Worm (Caenorhabditis elegans) whole organism, L4 larva: Measurements from ENCODE around the gene Y116A8A.2.

Experiments
- D1046.2 ChIP-seq: fragments of 200-800 bp; sonication (Bioruptor generic); IDR thresholded peaks from 2 replicates; pipeline ENCODE4 v1.3.6; 2022; ENCODE audit warnings: missing genetic modification characterization, missing compliant biosample characterization
- F10B5.3 ChIP-seq: sonication (generic microtip); optimal IDR thresholded peaks from 2 replicates; lab custom pipeline; 2016; ENCODE audit warnings: mild to moderate bottlenecking, missing genetic modification characterization, missing compliant biosample characterization
- F44E2.7 ChIP-seq: fragments of 200-800 bp; sonication (Bioruptor generic); IDR thresholded peaks from 2 replicates; pipeline ENCODE4 v2.1.2; 2022; ENCODE audit warnings: missing genetic modification characterization, missing compliant biosample characterization
- F49E8.2 ChIP-seq: sonication (generic microtip); optimal IDR thresholded peaks from 2 replicates; lab custom pipeline; 2016; ENCODE audit warnings: missing compliant biosample characterization, mild to moderate bottlenecking, missing genetic modification characterization, borderline replicate concordance
- T26A8.4 ChIP-seq: fragments of 200-800 bp; sonication (Bioruptor generic); IDR thresholded peaks from 2 replicates; pipeline ENCODE4 v1.3.6; 2022; ENCODE audit warnings: missing genetic modification characterization, missing compliant biosample characterization
- Y105C5A.15 ChIP-seq: fragments of 200-800 bp; sonication (Bioruptor generic); IDR thresholded peaks from 2 replicates; pipeline ENCODE4 v1.3.6; 2022; ENCODE audit warnings: missing genetic modification characterization, missing compliant biosample characterization
- Y48G9A.11 ChIP-seq: fragments of 200-800 bp; sonication (Bioruptor generic); IDR thresholded peaks from 2 replicates; pipeline ENCODE4 v1.3.6; 2022; ENCODE audit warnings: missing genetic modification reagents, missing genetic modification characterization, missing compliant biosample characterization
- Y75B8A.6 ChIP-seq: fragments of 200-800 bp; sonication (Bioruptor generic); IDR thresholded peaks from 2 replicates; pipeline ENCODE4 v1.3.6; 2022; ENCODE audit warnings: missing genetic modification reagents, missing genetic modification characterization, missing compliant biosample characterization
- arid-1 ChIP-seq: fragments of 200-800 bp; sonication (Bioruptor generic); conservative IDR thresholded peaks from 2 replicates; pipeline ENCODE4 v1.3.6; 2022; ENCODE audit warnings: missing genetic modification reagents, missing genetic modification characterization, missing compliant biosample characterization
- ceh-20 ChIP-seq: fragments of 200-800 bp; sonication (Bioruptor generic); IDR thresholded peaks from 2 replicates; pipeline ENCODE4 v1.3.6; 2022; ENCODE audit warnings: missing genetic modification reagents, missing genetic modification characterization, missing compliant biosample characterization
- ceh-44 ChIP-seq: fragments of 200-800 bp; sonication (Bioruptor generic); IDR thresholded peaks from 2 replicates; pipeline ENCODE4 v1.3.6; 2022; ENCODE audit warnings: missing genetic modification reagents, missing genetic modification characterization, missing compliant biosample characterization
- cey-2 ChIP-seq: sonication (generic microtip); optimal IDR thresholded peaks from 3 replicates; lab custom pipeline; 2017; ENCODE audit warnings: missing genetic modification characterization, mild to moderate bottlenecking, missing compliant biosample characterization, antibody characterized with exemption, borderline replicate concordance; ENCODE audit not compliant: insufficient read depth
- ctbp-1 ChIP-seq: fragments of 200-800 bp; sonication (Bioruptor generic); IDR thresholded peaks from 2 replicates; pipeline ENCODE4 v1.3.6; 2022; ENCODE audit warnings: missing genetic modification reagents, missing genetic modification characterization, missing compliant biosample characterization
- daf-16 ChIP-seq, 3 experiments: sonication (generic microtip); optimal IDR thresholded peaks; 2 replicates each; lab custom pipeline; 2016 to 2017; ENCODE audit warnings: missing genetic modification characterization in 3 of 3, missing genetic modification reagents in 3 of 3, mild to moderate bottlenecking in 2 of 3, missing compliant biosample characterization in 2 of 3, missing biosample characterization in 1 of 3, moderate library complexity in 1 of 3
- daf-19 ChIP-seq: fragments of 200-800 bp; sonication (Bioruptor generic); conservative IDR thresholded peaks from 2 replicates; pipeline ENCODE4 v1.3.6; 2022; ENCODE audit warnings: missing genetic modification characterization, missing compliant biosample characterization
- daf-8 ChIP-seq: fragments of 200-800 bp; sonication (Bioruptor generic); IDR thresholded peaks from 2 replicates; pipeline ENCODE4 v1.3.6; 2022; ENCODE audit warnings: missing genetic modification characterization, missing compliant biosample characterization
- dmd-6 ChIP-seq: fragments of 200-800 bp; sonication (Bioruptor generic); IDR thresholded peaks from 2 replicates; pipeline ENCODE4 v1.3.6; 2022; ENCODE audit warnings: missing genetic modification reagents, missing genetic modification characterization, missing compliant biosample characterization
- dmd-8 ChIP-seq: fragments of 200-800 bp; sonication (Bioruptor generic); IDR thresholded peaks from 2 replicates; pipeline ENCODE4 v1.3.6; 2022; ENCODE audit warnings: missing genetic modification characterization, missing compliant biosample characterization
- dpl-1 ChIP-seq: fragments of 150-350 bp; optimal IDR thresholded peaks from 2 replicates; lab custom pipeline; 2014; ENCODE audit warnings: missing biosample characterization, missing genetic modification reagents, missing genetic modification characterization
- hif-1 ChIP-seq, 2 experiments: sonication (generic microtip); optimal IDR thresholded peaks; 2 replicates each; lab custom pipeline; 2016 to 2017; ENCODE audit warnings: missing compliant biosample characterization in 2 of 2, missing genetic modification characterization in 2 of 2, missing genetic modification reagents in 2 of 2, missing genotype in 2 of 2, mild to moderate bottlenecking in 1 of 2
- hlh-30 ChIP-seq: sonication (generic microtip); optimal IDR thresholded peaks from 2 replicates; lab custom pipeline; 2017; ENCODE audit warnings: antibody characterized with exemption, mild to moderate bottlenecking, missing genetic modification characterization, missing compliant biosample characterization; ENCODE audit not compliant: insufficient read depth
- lin-1 ChIP-seq: fragments of 200-800 bp; sonication (Bioruptor generic); IDR thresholded peaks from 2 replicates; pipeline ENCODE4 v1.3.6; 2022; ENCODE audit warnings: missing genetic modification reagents, missing genetic modification characterization, missing compliant biosample characterization
- lin-15B ChIP-seq: fragments of 150-350 bp; sonication (generic microtip); optimal IDR thresholded peaks from 3 replicates; lab custom pipeline; 2014; ENCODE audit warnings: missing biosample characterization, missing genetic modification characterization
- lin-29 ChIP-seq: fragments of 200-800 bp; sonication (Bioruptor generic); IDR thresholded peaks from 2 replicates; pipeline ENCODE4 v1.3.6; 2022; ENCODE audit warnings: missing genetic modification reagents, missing genetic modification characterization, missing compliant biosample characterization
- lin-38 ChIP-seq: fragments of 200-800 bp; sonication (Bioruptor generic); IDR thresholded peaks from 2 replicates; pipeline ENCODE4 v1.3.6; 2022; ENCODE audit warnings: missing genetic modification reagents, missing genetic modification characterization, missing compliant biosample characterization
- lsy-2 ChIP-seq, 2 experiments: fragments of 150-350 bp in 1 of 2; sonication (generic microtip) in 1 of 2; optimal IDR thresholded peaks; 2 replicates each; lab custom pipeline; 2014 to 2017; ENCODE audit warnings: missing biosample characterization in 2 of 2, missing genetic modification characterization in 2 of 2
- madf-5 ChIP-seq, 2 experiments: fragments of 200-800 bp; sonication (Bioruptor generic); IDR thresholded peaks; 2 replicates each; pipeline ENCODE4 v1.3.6; 2022; ENCODE audit warnings: missing compliant biosample characterization in 2 of 2, missing genetic modification characterization in 2 of 2
- madf-9 ChIP-seq: fragments of 200-800 bp; sonication (Bioruptor generic); conservative IDR thresholded peaks from 2 replicates; pipeline ENCODE4 v1.3.6; 2022; ENCODE audit warnings: missing genetic modification reagents, missing genetic modification characterization, missing compliant biosample characterization
- mdt-29 ChIP-seq: fragments of 200-800 bp; sonication (Bioruptor generic); IDR thresholded peaks from 2 replicates; pipeline ENCODE4 v1.3.6; 2022; ENCODE audit warnings: missing genetic modification reagents, missing genetic modification characterization, missing compliant biosample characterization
- mep-1 ChIP-seq: fragments of 150-350 bp; sonication (generic microtip); optimal IDR thresholded peaks from 3 replicates; lab custom pipeline; 2014; ENCODE audit warnings: missing biosample characterization, missing genetic modification characterization
- mxl-3 ChIP-seq: fragments of 200-800 bp; sonication (Bioruptor generic); optimal IDR thresholded peaks from 2 replicates; lab custom pipeline; 2018; ENCODE audit warnings: mild to moderate bottlenecking, missing genetic modification characterization, missing compliant biosample characterization
- nhr-10 ChIP-seq: fragments of 150-350 bp; optimal IDR thresholded peaks from 2 replicates; lab custom pipeline; 2014; ENCODE audit warnings: missing biosample characterization, missing genetic modification characterization
- nhr-102 ChIP-seq: sonication (generic microtip); optimal IDR thresholded peaks from 2 replicates; lab custom pipeline; 2016; ENCODE audit warnings: mild to moderate bottlenecking, missing genetic modification characterization, moderate library complexity, missing compliant biosample characterization
- nhr-237 ChIP-seq: sonication (generic microtip); optimal IDR thresholded peaks from 2 replicates; lab custom pipeline; 2017; ENCODE audit warnings: missing biosample characterization, missing genetic modification characterization
- nhr-77 ChIP-seq: fragments of 150-350 bp; optimal IDR thresholded peaks from 2 replicates; lab custom pipeline; 2014; ENCODE audit warnings: missing biosample characterization, missing genetic modification characterization
- pha-4 ChIP-seq, 2 experiments: fragments of 150-350 bp in 1 of 2; fragments of 200-800 bp in 1 of 2; sonication (Bioruptor generic) in 1 of 2; IDR thresholded peaks in 1 of 2; optimal IDR thresholded peaks in 1 of 2; 2 replicates each; pipeline versions ENCODE4 v1.3.6 to Lab custom; 2014 to 2022; ENCODE audit warnings: missing genetic modification characterization in 2 of 2, missing genetic modification reagents in 2 of 2, missing biosample characterization in 1 of 2, missing compliant biosample characterization in 1 of 2
- php-3 ChIP-seq: fragments of 200-800 bp; sonication (Bioruptor generic); IDR thresholded peaks from 2 replicates; pipeline ENCODE4 v1.3.6; 2022; ENCODE audit warnings: missing genetic modification reagents, missing genetic modification characterization, missing compliant biosample characterization
- rbr-2 ChIP-seq: sonication (generic microtip); optimal IDR thresholded peaks from 2 replicates; lab custom pipeline; 2016; ENCODE audit warnings: missing genotype, missing genetic modification characterization, missing compliant biosample characterization
- sdz-12 ChIP-seq: fragments of 200-800 bp; sonication (Bioruptor generic); optimal IDR thresholded peaks from 2 replicates; lab custom pipeline; 2018; ENCODE audit warnings: mild to moderate bottlenecking, missing genetic modification characterization, missing compliant biosample characterization
- snpc-1.2 ChIP-seq: fragments of 200-800 bp; sonication (Bioruptor generic); IDR thresholded peaks from 2 replicates; pipeline ENCODE4 v1.3.6; 2022; ENCODE audit warnings: missing genetic modification reagents, missing genetic modification characterization, missing compliant biosample characterization
- spr-1 ChIP-seq: sonication (generic microtip); optimal IDR thresholded peaks from 2 replicates; lab custom pipeline; 2016; ENCODE audit warnings: mild to moderate bottlenecking, missing genetic modification characterization, missing compliant biosample characterization
- spr-3 ChIP-seq: fragments of 200-800 bp; sonication (Bioruptor generic); optimal IDR thresholded peaks from 2 replicates; lab custom pipeline; 2018; ENCODE audit warnings: mild to moderate bottlenecking, missing genetic modification characterization, missing compliant biosample characterization
- tra-1 ChIP-seq: fragments of 200-800 bp; sonication (Bioruptor generic); IDR thresholded peaks from 2 replicates; pipeline ENCODE4 v1.3.6; 2022; ENCODE audit warnings: missing genetic modification reagents, missing genetic modification characterization, missing compliant biosample characterization
- unc-130 ChIP-seq: sonication (generic microtip); optimal IDR thresholded peaks from 2 replicates; lab custom pipeline; 2016; ENCODE audit warnings: missing genetic modification reagents, missing genetic modification characterization, missing compliant biosample characterization
- zfp-2 ChIP-seq: sonication (generic microtip); optimal IDR thresholded peaks from 2 replicates; lab custom pipeline; 2016; ENCODE audit warnings: mild to moderate bottlenecking, missing genetic modification characterization, missing compliant biosample characterization
- zip-11 ChIP-seq: fragments of 200-800 bp; sonication (Bioruptor generic); IDR thresholded peaks from 2 replicates; pipeline ENCODE4 v1.3.6; 2022; ENCODE audit warnings: missing genetic modification characterization, missing compliant biosample characterization
- zip-2 ChIP-seq: fragments of 150-350 bp; optimal IDR thresholded peaks from 2 replicates; lab custom pipeline; 2014; ENCODE audit warnings: missing biosample characterization, missing genetic modification characterization
- ztf-11 ChIP-seq: fragments of 150-350 bp; optimal IDR thresholded peaks from 2 replicates; lab custom pipeline; 2014; ENCODE audit warnings: missing biosample characterization, missing genetic modification characterization

The Y116A8A.2 gene

ce11 chrIV:16775029-16775428, 38.7 kb downstream of the Y116A8A.2 start:
- no peak; the same call in none of the 2 replicates for TF ChIP-seq lin-1 (GFP tag; lab: Robert Waterston, UW)
- no peak for TF ChIP-seq mxl-3 (GFP tag; lab: Kevin White, UChicago)
- TF ChIP-seq pha-4 (GFP tag; IDR thresholded peaks at IDR 0.05; lab: Robert Waterston, UW): peak; percentile 80; the same call in 1 of the 2 replicates
- no peak for TF ChIP-seq pha-4 (tag; optimal IDR thresholded peaks at IDR 0.05; lab: Kevin White, UChicago)
- TF ChIP-seq Y105C5A.15 (GFP tag; lab: Robert Waterston, UW): peak; percentile 67; the same call in 1 of the 2 replicates
- TF ChIP-seq sdz-12: peak; percentile 39
- no peak for TF ChIP-seq dmd-6 (GFP tag; lab: Robert Waterston, UW)
- peak; percentile 21 for TF ChIP-seq rbr-2
- TF ChIP-seq T26A8.4 (GFP tag; lab: Robert Waterston, UW): no peak
- peak; percentile 76 for TF ChIP-seq lin-38 (GFP tag; lab: Robert Waterston, UW)
- TF ChIP-seq dpl-1: no peak
- no peak for TF ChIP-seq F10B5.3
- TF ChIP-seq ctbp-1: no peak
- TF ChIP-seq daf-16 (GFP tag; optimal IDR thresholded peaks at IDR 0.05; lab: Kevin White, UChicago): peak in 1 of 2 experiments; percentile 85
- peak; percentile 40 for TF ChIP-seq daf-16 (tag; optimal IDR thresholded peaks at IDR 0.05; lab: Kevin White, UChicago)
- TF ChIP-seq nhr-77 (tag; lab: Kevin White, UChicago): no peak
- TF ChIP-seq php-3 (GFP tag; lab: Robert Waterston, UW): no peak
- TF ChIP-seq Y75B8A.6: no peak
- TF ChIP-seq madf-5 (GFP tag; IDR thresholded peaks at IDR 0.05; lab: Robert Waterston, UW): peak in 1 of 2 experiments; percentile 47; a peak in 1 of 4 replicates
- TF ChIP-seq dmd-8 (GFP tag; lab: Robert Waterston, UW): no peak; the same call in 1 of the 2 replicates
- TF ChIP-seq mep-1: peak; percentile 9
- TF ChIP-seq spr-3: peak; percentile 17
- TF ChIP-seq daf-8 (GFP tag; lab: Robert Waterston, UW): 0 out of 2 replicates have a peak, but pooled peaks have one; percentile 53
- no peak for TF ChIP-seq ceh-20 (GFP tag; lab: Robert Waterston, UW)
- TF ChIP-seq zfp-2: no peak
- no peak for TF ChIP-seq nhr-10 (tag; lab: Kevin White, UChicago)
- peak; percentile 35; the same call in 1 of the 2 replicates for TF ChIP-seq lin-29 (GFP tag; lab: Robert Waterston, UW)
- TF ChIP-seq lsy-2 (tag; optimal IDR thresholded peaks at IDR 0.05; lab: Kevin White, UChicago): no peak
- TF ChIP-seq cey-2 (tag; lab: Kevin White, UChicago): no peak
- TF ChIP-seq lin-15B (tag; lab: Kevin White, UChicago): no peak
- TF ChIP-seq mdt-29 (GFP tag; lab: Robert Waterston, UW): no peak; the same call in 1 of the 2 replicates
- peak; percentile 68 for TF ChIP-seq spr-1
- TF ChIP-seq nhr-102: peak; percentile 30
- TF ChIP-seq F44E2.7 (GFP tag; lab: Robert Waterston, UW): peak; percentile 78; the same call in 1 of the 2 replicates
- peak; percentile 56 for TF ChIP-seq unc-130 (GFP tag; lab: Kevin White, UChicago)
- peak; percentile 98 for TF ChIP-seq snpc-1.2 (GFP tag; lab: Robert Waterston, UW)
- peak; percentile 52 for TF ChIP-seq F49E8.2 (tag; lab: Kevin White, UChicago)
- no peak for TF ChIP-seq hif-1 (tag; optimal IDR thresholded peaks at IDR 0.05; lab: Kevin White, UChicago)
- TF ChIP-seq tra-1 (GFP tag; lab: Robert Waterston, UW): no peak
- TF ChIP-seq zip-2 (tag; lab: Kevin White, UChicago): no peak
- peak; percentile 78 for TF ChIP-seq madf-9
- TF ChIP-seq Y48G9A.11 (GFP tag; lab: Robert Waterston, UW): peak; percentile 44; the same call in 1 of the 2 replicates
- TF ChIP-seq daf-19 (GFP tag; lab: Robert Waterston, UW): peak; percentile 59; the same call in 1 of the 2 replicates
- TF ChIP-seq D1046.2: peak; percentile 68; the same call in 1 of the 2 replicates
- TF ChIP-seq arid-1 (GFP tag; lab: Robert Waterston, UW): 0 out of 2 replicates have a peak, but pooled peaks have one; percentile 55
- no peak for TF ChIP-seq nhr-237
- TF ChIP-seq zip-11 (GFP tag; lab: Robert Waterston, UW): 0 out of 2 replicates have a peak, but pooled peaks have one; percentile 68
- peak; percentile 45; the same call in 1 of the 2 replicates for TF ChIP-seq ceh-44 (GFP tag; lab: Robert Waterston, UW)
- no peak for TF ChIP-seq hlh-30 (tag; lab: Kevin White, UChicago)
- no peak for TF ChIP-seq ztf-11 (tag; lab: Kevin White, UChicago)
